Worm (Caenorhabditis elegans) whole organism, L1 larva: ENCODE results near the gene F38A1.6.

Source experiments
- C04F5.9 ChIP-seq: sonication (generic microtip); optimal IDR thresholded peaks from 2 replicates; lab custom pipeline; 2016; ENCODE audit warnings: missing genetic modification characterization, missing compliant biosample characterization
- C16A3.4 ChIP-seq: fragments of 150-350 bp; optimal IDR thresholded peaks from 2 replicates; lab custom pipeline; 2014; ENCODE audit warnings: missing biosample characterization, missing genetic modification characterization
- F16B12.6 ChIP-seq: fragments of 150-350 bp; optimal IDR thresholded peaks from 2 replicates; lab custom pipeline; 2014; ENCODE audit warnings: missing biosample characterization, missing genetic modification characterization
- blmp-1 ChIP-seq: fragments of 150-350 bp; optimal IDR thresholded peaks from 2 replicates; lab custom pipeline; 2014; ENCODE audit warnings: missing biosample characterization, missing genetic modification characterization
- ceh-63 ChIP-seq: fragments of 200-800 bp; sonication (Bioruptor generic); optimal IDR thresholded peaks from 2 replicates; lab custom pipeline; 2018; ENCODE audit warnings: mild to moderate bottlenecking, missing genetic modification characterization, missing compliant biosample characterization
- ceh-8 ChIP-seq: fragments of 200-800 bp; sonication (Bioruptor generic); optimal IDR thresholded peaks from 2 replicates; lab custom pipeline; 2018; ENCODE audit warnings: mild to moderate bottlenecking, missing genetic modification characterization, moderate library complexity, missing compliant biosample characterization
- ceh-88 ChIP-seq: fragments of 200-800 bp; sonication (Bioruptor generic); IDR thresholded peaks from 2 replicates; pipeline ENCODE4 v1.3.6; 2022; ENCODE audit warnings: missing genetic modification characterization, missing compliant biosample characterization
- efl-1 ChIP-seq, 4 experiments: fragments of 150-350 bp; optimal IDR thresholded peaks in 3 of 4; peaks in 1 of 4; 1 replicate in 1 of 4; 2 replicates in 3 of 4; lab custom pipeline; 2014; ENCODE audit warnings: missing biosample characterization in 2 of 4, missing genetic modification characterization in 2 of 4, missing genetic modification reagents in 2 of 4
- efl-3 ChIP-seq: fragments of 200-800 bp; sonication (Bioruptor generic); optimal IDR thresholded peaks from 2 replicates; lab custom pipeline; 2018; ENCODE audit warnings: mild to moderate bottlenecking, missing genetic modification characterization, missing compliant biosample characterization
- elt-2 ChIP-seq: sonication (generic microtip); optimal IDR thresholded peaks from 2 replicates; lab custom pipeline; 2016; ENCODE audit warnings: missing genetic modification characterization, mild to moderate bottlenecking, inconsistent platforms, missing compliant biosample characterization, missing genetic modification reagents
- fos-1 ChIP-seq: fragments of 150-350 bp; optimal IDR thresholded peaks from 2 replicates; lab custom pipeline; 2014; ENCODE audit warnings: missing biosample characterization, missing genetic modification characterization
- grh-1 ChIP-seq: fragments of 200-800 bp; sonication (Bioruptor generic); IDR thresholded peaks from 2 replicates; pipeline ENCODE4 v1.3.6; 2022; ENCODE audit warnings: missing genetic modification reagents, missing genetic modification characterization, missing compliant biosample characterization
- irx-1 ChIP-seq: sonication (generic microtip); optimal IDR thresholded peaks from 2 replicates; lab custom pipeline; 2016; ENCODE audit warnings: missing genetic modification characterization, missing compliant biosample characterization
- isw-1 ChIP-seq: fragments of 200-800 bp; sonication (Bioruptor generic); IDR thresholded peaks from 2 replicates; pipeline ENCODE4 v1.3.6; 2022; ENCODE audit warnings: missing genetic modification characterization, missing compliant biosample characterization
- jun-1 ChIP-seq: fragments of 150-350 bp; optimal IDR thresholded peaks from 2 replicates; lab custom pipeline; 2014; ENCODE audit warnings: missing biosample characterization, missing genetic modification reagents, missing genetic modification characterization
- lin-13 ChIP-seq: fragments of 150-350 bp; optimal IDR thresholded peaks from 2 replicates; lab custom pipeline; 2014; ENCODE audit warnings: missing biosample characterization, missing genetic modification reagents, missing genetic modification characterization
- lin-15B ChIP-seq: fragments of 150-350 bp; sonication (generic microtip); optimal IDR thresholded peaks from 3 replicates; lab custom pipeline; 2014; ENCODE audit warnings: missing biosample characterization, missing genetic modification characterization
- lsy-2 ChIP-seq, 2 experiments: fragments of 150-350 bp; optimal IDR thresholded peaks; 2 replicates each; lab custom pipeline; 2014; ENCODE audit warnings: missing biosample characterization in 2 of 2, missing genetic modification characterization in 2 of 2
- mab-9 ChIP-seq: fragments of 200-800 bp; sonication (Bioruptor generic); IDR thresholded peaks from 2 replicates; pipeline ENCODE4 v1.3.6; 2022; ENCODE audit warnings: missing genetic modification reagents, missing genetic modification characterization, missing compliant biosample characterization
- mep-1 ChIP-seq: fragments of 150-350 bp; optimal IDR thresholded peaks from 2 replicates; lab custom pipeline; 2014; ENCODE audit warnings: missing biosample characterization, missing genetic modification characterization
- nhr-19 ChIP-seq: fragments of 200-800 bp; sonication (Bioruptor generic); conservative IDR thresholded peaks from 2 replicates; pipeline ENCODE4 v1.3.6; 2022; ENCODE audit warnings: missing genetic modification characterization, missing compliant biosample characterization
- nhr-237 ChIP-seq: fragments of 150-350 bp; optimal IDR thresholded peaks from 2 replicates; lab custom pipeline; 2014; ENCODE audit warnings: missing biosample characterization, missing genetic modification characterization
- nhr-28 ChIP-seq: fragments of 150-350 bp; optimal IDR thresholded peaks from 2 replicates; lab custom pipeline; 2014; ENCODE audit warnings: missing biosample characterization, missing genetic modification characterization
- nhr-76 ChIP-seq: sonication (generic microtip); optimal IDR thresholded peaks from 2 replicates; lab custom pipeline; 2017; ENCODE audit warnings: missing biosample characterization, missing genetic modification characterization
- nhr-77 ChIP-seq: fragments of 150-350 bp; optimal IDR thresholded peaks from 2 replicates; lab custom pipeline; 2014; ENCODE audit warnings: missing biosample characterization, missing genetic modification characterization
- nhr-85 ChIP-seq: sonication (generic microtip); peaks from one replicate; lab custom pipeline; 2016; ENCODE audit warnings: missing genetic modification characterization, inconsistent platforms, missing compliant biosample characterization
- nhr-90 ChIP-seq: sonication (generic microtip); optimal IDR thresholded peaks from 2 replicates; lab custom pipeline; 2016; ENCODE audit warnings: mild to moderate bottlenecking, missing genetic modification characterization, missing compliant biosample characterization; ENCODE audit not compliant: poor library complexity
- rnt-1 ChIP-seq: sonication (generic microtip); optimal IDR thresholded peaks from 2 replicates; lab custom pipeline; 2016; ENCODE audit warnings: mild to moderate bottlenecking, missing genetic modification characterization, moderate library complexity, missing compliant biosample characterization
- skn-1 ChIP-seq: fragments of 150-350 bp; optimal IDR thresholded peaks from 2 replicates; lab custom pipeline; 2014; ENCODE audit warnings: missing biosample characterization, missing genetic modification characterization
- sox-4 ChIP-seq: sonication (generic microtip); optimal IDR thresholded peaks from 2 replicates; lab custom pipeline; 2016; ENCODE audit warnings: missing genetic modification characterization, missing compliant biosample characterization
- sup-37 ChIP-seq: fragments of 200-800 bp; sonication (Bioruptor generic); optimal IDR thresholded peaks from 2 replicates; lab custom pipeline; 2018; ENCODE audit warnings: mild to moderate bottlenecking, missing genetic modification characterization, missing compliant biosample characterization
- swsn-7 ChIP-seq: sonication (generic microtip); optimal IDR thresholded peaks from 2 replicates; lab custom pipeline; 2016; ENCODE audit warnings: missing genetic modification characterization, missing compliant biosample characterization
- unc-86 ChIP-seq: sonication (generic microtip); optimal IDR thresholded peaks from 2 replicates; lab custom pipeline; 2016; ENCODE audit warnings: missing genetic modification characterization, missing compliant biosample characterization
- vab-15 ChIP-seq: sonication (generic microtip); optimal IDR thresholded peaks from 2 replicates; lab custom pipeline; 2017; ENCODE audit warnings: missing genotype, mild to moderate bottlenecking, missing genetic modification characterization, missing compliant biosample characterization
- xbp-1 ChIP-seq: sonication (generic microtip); optimal IDR thresholded peaks from 2 replicates; lab custom pipeline; 2016; ENCODE audit warnings: missing genetic modification characterization, missing compliant biosample characterization
- ztf-11 ChIP-seq, 2 experiments: sonication (generic microtip); optimal IDR thresholded peaks; 2 replicates each; lab custom pipeline; 2016 to 2017; ENCODE audit warnings: missing genetic modification characterization in 2 of 2, missing biosample characterization in 1 of 2, missing compliant biosample characterization in 1 of 2
- ztf-4 ChIP-seq: fragments of 150-350 bp; optimal IDR thresholded peaks from 2 replicates; lab custom pipeline; 2014; ENCODE audit warnings: missing biosample characterization, missing genetic modification characterization

The F38A1.6 gene

DNA sequence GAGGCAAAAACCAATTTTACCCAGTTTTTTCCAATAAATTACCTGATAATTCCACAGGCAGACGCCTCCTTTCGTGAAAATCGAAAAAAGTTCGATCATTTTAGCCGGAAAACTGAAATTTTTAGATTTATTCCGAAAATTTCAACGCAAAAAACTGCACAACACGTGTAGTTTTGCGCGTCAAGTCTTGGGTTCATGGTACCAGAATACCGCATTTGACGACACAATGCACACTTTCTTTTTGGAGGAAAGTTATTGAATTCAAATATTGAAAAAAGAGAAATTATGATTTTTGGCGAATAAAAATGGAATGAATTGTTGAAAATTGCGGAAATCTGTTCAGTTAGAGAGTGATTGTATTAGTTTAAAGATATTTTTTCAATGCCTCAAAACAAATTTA is 12.0 kb upstream of the F38A1.6 start, which contains the start of gene F38A1.8 (continued):
- TF ChIP-seq nhr-90 (tag; lab: Kevin White, UChicago): peak; percentile 40
- TF ChIP-seq rnt-1: peak; percentile 77
- TF ChIP-seq sup-37: no peak
- peak; percentile 78 to 84 for TF ChIP-seq lsy-2 (tag; optimal IDR thresholded peaks at IDR 0.05; lab: Kevin White, UChicago)
- peak; percentile 9 for TF ChIP-seq fos-1 (tag; lab: Kevin White, UChicago)
- TF ChIP-seq nhr-85: peak; percentile 69
- TF ChIP-seq lin-15B: peak; percentile 69
- peak; percentile 50 for TF ChIP-seq xbp-1 (tag; lab: Kevin White, UChicago)
- TF ChIP-seq C16A3.4 (tag; lab: Kevin White, UChicago): peak; percentile 46
- no peak for TF ChIP-seq ceh-8
- peak; percentile 24; the same call in 1 of the 2 replicates for TF ChIP-seq isw-1 (GFP tag; lab: Robert Waterston, UW)
- peak; percentile 57 for TF ChIP-seq nhr-19 (GFP tag; lab: Robert Waterston, UW)
- TF ChIP-seq grh-1 (GFP tag; lab: Robert Waterston, UW): peak; percentile 46; the same call in 1 of the 2 replicates
- TF ChIP-seq ztf-4 (tag; lab: Kevin White, UChicago): no peak
- peak; percentile 73 for TF ChIP-seq mep-1 (tag; lab: Kevin White, UChicago)
- TF ChIP-seq jun-1 (tag; lab: Kevin White, UChicago): peak; percentile 27
- peak; percentile 32 for TF ChIP-seq nhr-237 (tag; lab: Kevin White, UChicago)
- peak; percentile 39 for TF ChIP-seq lin-13
- no peak for TF ChIP-seq blmp-1 (tag; lab: Kevin White, UChicago)
- TF ChIP-seq swsn-7 (tag; lab: Kevin White, UChicago): peak; percentile 42
- TF ChIP-seq ceh-88: no peak
- no peak for TF ChIP-seq ztf-11 (tag; optimal IDR thresholded peaks at IDR 0.05; lab: Kevin White, UChicago)
- TF ChIP-seq, all 84 proteins: peak for 31

DNA sequence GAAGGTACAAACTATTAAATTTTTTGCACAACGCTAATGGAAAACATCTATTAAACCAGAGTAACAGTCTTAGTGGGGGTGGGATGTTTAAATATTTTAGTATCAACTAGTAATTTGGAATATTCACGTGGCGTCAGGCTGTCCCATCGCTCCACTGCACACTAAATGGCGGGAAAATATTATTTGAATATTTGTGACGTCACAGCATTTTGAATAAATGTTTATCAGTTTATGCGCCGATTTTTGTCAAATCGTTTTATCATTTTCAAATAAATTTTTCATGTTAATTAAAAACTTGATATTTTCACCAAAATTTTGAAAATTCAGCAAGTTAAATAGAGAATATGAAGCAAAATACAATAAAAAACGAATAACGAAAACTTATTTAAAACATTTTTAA is 8.4 kb upstream of the F38A1.6 start, which contains the start of gene F38A1.15:
TSS of gene F38A1.15 (minus strand) at position 101 of the 400 bp plus-strand sequence.
- no peak for TF ChIP-seq ceh-63
- no peak for TF ChIP-seq xbp-1 (tag; lab: Kevin White, UChicago)
- TF ChIP-seq skn-1 (tag; lab: Kevin White, UChicago): no peak
- no peak for TF ChIP-seq irx-1 (tag; lab: Kevin White, UChicago)
- TF ChIP-seq swsn-7 (tag; lab: Kevin White, UChicago): no peak
- no peak for TF ChIP-seq unc-86 (tag; lab: Kevin White, UChicago)
- TF ChIP-seq sox-4 (tag; lab: Kevin White, UChicago): no peak
- TF ChIP-seq nhr-76 (tag; lab: Kevin White, UChicago): no peak
- TF ChIP-seq efl-3 (GFP tag; lab: Kevin White, UChicago): no peak
- no peak for TF ChIP-seq C04F5.9 (tag; lab: Kevin White, UChicago)
- TF ChIP-seq ceh-8: no peak
- TF ChIP-seq nhr-28 (tag; lab: Kevin White, UChicago): no peak
- TF ChIP-seq nhr-77: no peak
- TF ChIP-seq lin-15B: no peak
- no peak for TF ChIP-seq mab-9 (GFP tag; lab: Robert Waterston, UW)

DNA sequence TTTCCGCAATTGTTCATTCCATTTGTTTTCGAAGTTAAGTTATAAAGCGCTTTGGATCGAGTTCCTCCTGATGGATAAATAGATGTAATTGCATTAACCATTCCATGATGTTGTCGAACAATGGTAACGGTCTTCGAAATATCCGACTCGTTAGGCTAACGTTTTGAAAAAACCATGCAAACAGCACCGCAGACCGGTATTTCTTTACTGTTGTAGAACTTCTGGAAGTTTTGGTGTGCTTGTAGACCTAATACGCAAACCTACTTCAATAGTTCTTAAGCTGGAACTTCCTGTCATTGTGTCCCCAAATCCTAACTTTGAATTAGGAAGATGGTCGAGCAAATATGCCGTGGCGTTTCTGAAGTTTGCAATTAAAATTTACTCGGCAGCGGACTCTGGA is 6.4 kb upstream of the F38A1.6 start, which contains the start of gene F38A1.9:
TSS of gene F38A1.9 (minus strand) at position 101 of the 400 bp plus-strand sequence.
- TF ChIP-seq F16B12.6 (tag; lab: Kevin White, UChicago) (no peak), elt-2 (tag; lab: Kevin White, UChicago) (no peak), xbp-1 (tag; lab: Kevin White, UChicago) (no peak), efl-1 (optimal IDR thresholded peaks at IDR 0.05; lab: Kevin White, UChicago) (no peak), efl-1 (GFP tag; optimal IDR thresholded peaks at IDR 0.05 in 1 of 2; lab: Kevin White, UChicago) (peak in 1 of 2 experiments; percentile 65), lin-15B (no peak)

DNA sequence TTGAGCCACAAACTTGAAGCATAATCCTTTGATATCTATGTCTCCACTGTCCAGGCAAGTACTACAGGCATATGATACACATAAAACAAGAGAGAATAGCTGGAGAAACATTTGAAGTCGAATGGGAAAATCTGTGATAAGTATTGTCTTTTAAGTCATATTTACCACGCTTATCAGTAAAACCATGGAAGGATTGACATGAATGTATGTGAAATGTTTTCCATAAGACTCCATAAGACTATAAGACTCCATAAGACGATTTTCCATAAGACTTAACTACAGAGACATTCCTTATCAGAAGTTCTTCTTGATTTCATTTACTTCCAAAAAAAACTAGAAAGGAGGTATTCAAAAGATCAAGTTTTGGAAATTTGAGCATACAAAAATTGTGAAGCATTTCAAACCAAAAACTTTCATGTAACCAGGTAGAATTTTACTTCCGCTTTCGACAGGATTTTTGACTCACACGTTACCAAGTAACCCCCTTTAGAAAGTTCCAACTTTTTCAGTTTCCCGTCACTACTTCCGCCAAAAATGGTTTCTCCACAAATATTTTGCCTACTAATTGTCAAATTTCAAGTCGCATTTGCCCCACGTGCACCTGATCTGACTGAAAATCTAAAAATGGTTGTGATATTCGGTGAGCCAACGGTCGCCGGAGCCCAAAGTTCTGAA is 4.8 kb upstream of the F38A1.6 start, which contains the start of the genes clec-165 and F38A1.11:
TSS of gene clec-165 (minus strand) at position 125 of the 675 bp plus-strand sequence.
TSS of gene F38A1.11 (plus strand) at position 625 of the 675 bp plus-strand sequence.
- peak; percentile 84 for TF ChIP-seq elt-2 (tag; lab: Kevin White, UChicago)
- no peak for TF ChIP-seq vab-15 (tag; lab: Kevin White, UChicago)
